Fruit fly (Drosophila melanogaster) whole organism, embryonic: Measurements from ENCODE around the gene ImpE1.
A peak's percentile ranks its signal among the peaks of the same experiment; 100 is the strongest.

ENCODE experiments used
- ATbp ChIP-seq: fragments of 200-800 bp; sonication (Bioruptor generic); optimal IDR thresholded peaks from 2 replicates; lab custom pipeline; 2017; ENCODE audit warnings: missing biosample characterization, mild to moderate bottlenecking, missing genetic modification characterization, missing genetic modification reagents
- Abd-B ChIP-seq: fragments of 200-800 bp; sonication (Bioruptor generic); optimal IDR thresholded peaks from 2 replicates; lab custom pipeline; 2018; ENCODE audit warnings: missing biosample characterization, mild to moderate bottlenecking, missing genetic modification characterization, moderate library complexity
- Atf3 ChIP-seq: fragments of 200-800 bp; sonication (Bioruptor generic); optimal IDR thresholded peaks from 3 replicates; lab custom pipeline; 2016; ENCODE audit warnings: missing biosample characterization, missing genetic modification characterization
- B-H2 ChIP-seq: fragments of 200-800 bp; sonication (Bioruptor generic); optimal IDR thresholded peaks from 2 replicates; lab custom pipeline; 2018; ENCODE audit warnings: missing biosample characterization, mild to moderate bottlenecking, missing genetic modification characterization
- CG12104 ChIP-seq: fragments of 200-800 bp; sonication (Bioruptor generic); optimal IDR thresholded peaks from 3 replicates; lab custom pipeline; 2016; ENCODE audit warnings: missing biosample characterization, missing genetic modification characterization
- CG12299 ChIP-seq: fragments of 200-800 bp; sonication (Bioruptor generic); optimal IDR thresholded peaks from 2 replicates; lab custom pipeline; 2018; ENCODE audit warnings: missing biosample characterization, mild to moderate bottlenecking, missing genetic modification characterization
- CG12391 ChIP-seq: fragments of 200-800 bp; sonication (Bioruptor generic); optimal IDR thresholded peaks from 3 replicates; lab custom pipeline; 2018; ENCODE audit warnings: missing biosample characterization, mild to moderate bottlenecking, missing genetic modification characterization, moderate library complexity
- CG14860 ChIP-seq: fragments of 200-800 bp; sonication (Bioruptor generic); IDR thresholded peaks from 3 replicates; pipeline ENCODE4 v1.3.6; 2022; ENCODE audit warnings: missing biosample characterization, missing genetic modification characterization; ENCODE audit not compliant: partially characterized antibody
- CG16863 ChIP-seq: fragments of 200-800 bp; sonication (Bioruptor generic); optimal IDR thresholded peaks from 3 replicates; lab custom pipeline; 2016; ENCODE audit warnings: missing biosample characterization, missing genetic modification characterization
- CG17829 ChIP-seq: fragments of 200-800 bp; optimal IDR thresholded peaks from 2 replicates; lab custom pipeline; 2019; ENCODE audit warnings: missing biosample characterization, mild to moderate bottlenecking, missing genetic modification characterization, moderate library complexity
- CG2875 ChIP-seq: fragments of 200-800 bp; sonication (Bioruptor generic); optimal IDR thresholded peaks from 2 replicates; lab custom pipeline; 2017; ENCODE audit warnings: missing biosample characterization, mild to moderate bottlenecking, missing genetic modification characterization, missing genetic modification reagents
- CG3163 ChIP-seq: fragments of 200-800 bp; sonication (Bioruptor generic); optimal IDR thresholded peaks from 3 replicates; lab custom pipeline; 2016; ENCODE audit warnings: missing biosample characterization, missing genetic modification characterization
- CG3847 ChIP-seq: fragments of 200-800 bp; sonication (Bioruptor generic); IDR thresholded peaks from 2 replicates; pipeline ENCODE4 v1.3.6; 2022; ENCODE audit warnings: missing biosample characterization, missing genetic modification characterization
- CG4282 ChIP-seq: fragments of 200-800 bp; sonication (Bioruptor generic); optimal IDR thresholded peaks from 2 replicates; lab custom pipeline; 2016; ENCODE audit warnings: missing biosample characterization, missing genetic modification characterization
- CG4707 ChIP-seq: fragments of 200-800 bp; sonication (Bioruptor generic); optimal IDR thresholded peaks from 2 replicates; lab custom pipeline; 2018; ENCODE audit warnings: missing biosample characterization, mild to moderate bottlenecking, missing genetic modification characterization, moderate library complexity
- CG4854 ChIP-seq: fragments of 200-800 bp; sonication (Bioruptor generic); optimal IDR thresholded peaks from 2 replicates; lab custom pipeline; 2016; ENCODE audit warnings: missing biosample characterization, missing genetic modification characterization, inconsistent platforms
- CG5245 ChIP-seq: fragments of 200-800 bp; sonication (Bioruptor generic); optimal IDR thresholded peaks from 3 replicates; lab custom pipeline; 2016; ENCODE audit warnings: missing biosample characterization, missing genetic modification characterization
- CG6765 ChIP-seq: fragments of 200-800 bp; sonication (Bioruptor generic); optimal IDR thresholded peaks from 3 replicates; lab custom pipeline; 2017; ENCODE audit warnings: missing biosample characterization, mild to moderate bottlenecking, missing genetic modification characterization
- CG7556 ChIP-seq: fragments of 200-800 bp; sonication (Bioruptor generic); optimal IDR thresholded peaks from 2 replicates; lab custom pipeline; 2017; ENCODE audit warnings: missing biosample characterization, mild to moderate bottlenecking, missing genetic modification characterization
- CG8388 ChIP-seq: fragments of 200-800 bp; sonication (Bioruptor generic); optimal IDR thresholded peaks from 2 replicates; lab custom pipeline; 2019; ENCODE audit warnings: missing biosample characterization, mild to moderate bottlenecking, missing genetic modification characterization, moderate library complexity
- CG9727 ChIP-seq: fragments of 200-800 bp; sonication (Bioruptor generic); optimal IDR thresholded peaks from 3 replicates; lab custom pipeline; 2017; ENCODE audit warnings: missing biosample characterization, mild to moderate bottlenecking, missing genetic modification characterization
- CoRest ChIP-seq: fragments of 200-800 bp; sonication (Bioruptor generic); optimal IDR thresholded peaks from 3 replicates; lab custom pipeline; 2018; ENCODE audit warnings: missing biosample characterization, mild to moderate bottlenecking, missing genetic modification characterization, moderate library complexity
- Doc2 ChIP-seq: fragments of 200-800 bp; sonication (Bioruptor generic); IDR thresholded peaks from 2 replicates; pipeline ENCODE4 v1.3.6; 2022; ENCODE audit warnings: missing biosample characterization, missing genetic modification characterization
- Mes4 ChIP-seq: fragments of 200-800 bp; sonication (Bioruptor generic); optimal IDR thresholded peaks from 2 replicates; lab custom pipeline; 2016; ENCODE audit warnings: missing biosample characterization, missing genetic modification characterization
- NC2β ChIP-seq: fragments of 200-800 bp; sonication (Bioruptor generic); optimal IDR thresholded peaks from 2 replicates; lab custom pipeline; 2016; ENCODE audit warnings: missing biosample characterization, missing genetic modification characterization
- Optix ChIP-seq: fragments of 200-800 bp; sonication (Bioruptor generic); IDR thresholded peaks from 3 replicates; pipeline ENCODE4 v1.3.6; 2022; ENCODE audit warnings: missing biosample characterization, missing genetic modification characterization
- PHDP ChIP-seq: fragments of 200-800 bp; sonication (Bioruptor generic); optimal IDR thresholded peaks from 3 replicates; lab custom pipeline; 2018; ENCODE audit warnings: missing biosample characterization, mild to moderate bottlenecking, missing genetic modification characterization, moderate library complexity
- Ravus ChIP-seq: fragments of 200-800 bp; sonication (Bioruptor generic); IDR thresholded peaks from 2 replicates; pipeline ENCODE4 v1.3.6; 2022; ENCODE audit warnings: missing biosample characterization, missing genetic modification characterization
- Six4 ChIP-seq: fragments of 200-800 bp; sonication (Bioruptor generic); optimal IDR thresholded peaks from 2 replicates; lab custom pipeline; 2016; ENCODE audit warnings: missing biosample characterization, missing genetic modification characterization
- Sry-β ChIP-seq: fragments of 200-800 bp; sonication (Bioruptor generic); optimal IDR thresholded peaks from 2 replicates; lab custom pipeline; 2018; ENCODE audit warnings: missing biosample characterization, mild to moderate bottlenecking, missing genetic modification characterization, moderate library complexity
- Sry-δ ChIP-seq: fragments of 200-800 bp; sonication (Bioruptor generic); optimal IDR thresholded peaks from 2 replicates; lab custom pipeline; 2016; ENCODE audit warnings: missing biosample characterization, missing genetic modification characterization
- Ssrp ChIP-seq: fragments of 200-800 bp; sonication (Bioruptor generic); optimal IDR thresholded peaks from 2 replicates; lab custom pipeline; 2018; ENCODE audit warnings: missing biosample characterization, mild to moderate bottlenecking, missing genetic modification characterization, moderate library complexity
- al ChIP-seq: fragments of 200-800 bp; sonication (Bioruptor generic); IDR thresholded peaks from 2 replicates; pipeline ENCODE4 v1.3.6; 2022; ENCODE audit warnings: missing biosample characterization, missing genetic modification characterization
- ato ChIP-seq: fragments of 200-800 bp; sonication (Bioruptor generic); IDR thresholded peaks from 2 replicates; pipeline ENCODE4 v1.3.6; 2022; ENCODE audit warnings: missing biosample characterization, missing genetic modification characterization; ENCODE audit not compliant: partially characterized antibody
- dmrt11E ChIP-seq: fragments of 200-800 bp; sonication (Bioruptor generic); optimal IDR thresholded peaks from 3 replicates; lab custom pipeline; 2018; ENCODE audit warnings: missing biosample characterization, mild to moderate bottlenecking, missing genetic modification characterization, moderate library complexity
- eve ChIP-seq, 2 experiments: fragments of >200 bp; optimal IDR thresholded peaks; 2 replicates each; lab custom pipeline; 2017; ENCODE audit warnings: missing biosample characterization in 2 of 2, missing genetic modification characterization in 2 of 2
- ewg ChIP-seq: fragments of 200-800 bp; sonication (Bioruptor generic); optimal IDR thresholded peaks from 3 replicates; lab custom pipeline; 2017; ENCODE audit warnings: mild to moderate bottlenecking, missing biosample characterization, missing genetic modification reagents, missing genetic modification characterization
- fu2 ChIP-seq: fragments of 200-800 bp; sonication (Bioruptor generic); optimal IDR thresholded peaks from 2 replicates; lab custom pipeline; 2016; ENCODE audit warnings: missing biosample characterization, missing genetic modification characterization
- gce ChIP-seq: fragments of 200-800 bp; sonication (Bioruptor generic); IDR thresholded peaks from 3 replicates; pipeline ENCODE4 v1.3.6; 2022; ENCODE audit warnings: missing biosample characterization, missing genetic modification characterization
- mam ChIP-seq: fragments of 200-800 bp; sonication (Bioruptor generic); optimal IDR thresholded peaks from 3 replicates; lab custom pipeline; 2016; ENCODE audit warnings: missing biosample characterization, missing genetic modification characterization
- nerfin-1 ChIP-seq: fragments of 200-800 bp; sonication (Bioruptor generic); optimal IDR thresholded peaks from 3 replicates; lab custom pipeline; 2019; ENCODE audit warnings: missing biosample characterization, mild to moderate bottlenecking, missing genetic modification characterization, moderate library complexity
- odd ChIP-seq: fragments of 200-800 bp; sonication (Bioruptor generic); optimal IDR thresholded peaks from 2 replicates; lab custom pipeline; 2017; ENCODE audit warnings: missing biosample characterization, mild to moderate bottlenecking, missing genetic modification characterization
- pan ChIP-seq, 4 experiments: fragments of >200 bp in 3 of 4; fragments of 200-800 bp in 1 of 4; sonication (Bioruptor generic) in 1 of 4; optimal IDR thresholded peaks in 3 of 4; IDR thresholded peaks in 1 of 4; 2 replicates each; pipeline versions ENCODE4 v1.3.6 to Lab custom; 2017 to 2022; ENCODE audit warnings: missing biosample characterization in 2 of 4, missing genetic modification characterization in 2 of 4, mixed read lengths in 1 of 4
- pum ChIP-seq: fragments of 200-800 bp; sonication (Bioruptor generic); optimal IDR thresholded peaks from 2 replicates; lab custom pipeline; 2016; ENCODE audit warnings: missing biosample characterization, missing genetic modification characterization
- repo ChIP-seq: fragments of 200-800 bp; sonication (Bioruptor generic); optimal IDR thresholded peaks from 2 replicates; lab custom pipeline; 2016; ENCODE audit warnings: missing biosample characterization, missing genetic modification characterization
- stwl ChIP-seq: fragments of 200-800 bp; sonication (Bioruptor generic); optimal IDR thresholded peaks from 3 replicates; lab custom pipeline; 2018; ENCODE audit warnings: missing biosample characterization, mild to moderate bottlenecking, missing genetic modification characterization, moderate library complexity
- trem ChIP-seq: fragments of 200-800 bp; optimal IDR thresholded peaks from 3 replicates; lab custom pipeline; 2019; ENCODE audit warnings: missing biosample characterization, mild to moderate bottlenecking, missing genetic modification characterization, moderate library complexity
- unpg ChIP-seq: fragments of 200-800 bp; sonication (Bioruptor generic); optimal IDR thresholded peaks from 3 replicates; lab custom pipeline; 2018; ENCODE audit warnings: missing biosample characterization, mild to moderate bottlenecking, missing genetic modification characterization, moderate library complexity

Gene ImpE1

DNA sequence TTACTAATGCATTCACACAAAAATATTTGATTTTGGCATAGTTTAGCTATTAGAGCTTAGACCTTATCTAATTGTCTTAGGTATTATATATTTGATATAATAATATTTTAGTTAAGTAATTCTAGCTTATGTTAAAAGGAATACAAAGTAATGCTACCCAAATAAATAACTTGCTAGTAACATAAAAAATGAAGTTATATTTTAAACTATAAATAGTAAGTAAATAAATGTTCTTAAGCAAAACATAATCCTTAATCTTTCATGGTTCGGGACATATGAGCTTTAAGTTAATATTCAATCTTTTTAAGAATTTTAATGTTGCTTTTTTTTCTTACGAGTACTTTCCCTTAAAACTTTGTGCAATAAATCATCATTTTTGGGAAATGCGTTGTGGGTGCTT is 51.0 kb downstream of the ImpE1 start (continued):
- peak; percentile 26 for TF ChIP-seq Six4 (GFP tag; lab: Kevin White, UChicago)
- TF ChIP-seq ATbp (GFP tag; lab: Kevin White, UChicago) = peak; percentile 14
- peak; percentile 6 for TF ChIP-seq CG8388 (GFP tag; lab: Kevin White, UChicago)
- TF ChIP-seq dmrt11E (tag; lab: Kevin White, UChicago) = peak; percentile 9
- TF ChIP-seq fu2 (GFP tag; lab: Kevin White, UChicago) = no peak

DNA sequence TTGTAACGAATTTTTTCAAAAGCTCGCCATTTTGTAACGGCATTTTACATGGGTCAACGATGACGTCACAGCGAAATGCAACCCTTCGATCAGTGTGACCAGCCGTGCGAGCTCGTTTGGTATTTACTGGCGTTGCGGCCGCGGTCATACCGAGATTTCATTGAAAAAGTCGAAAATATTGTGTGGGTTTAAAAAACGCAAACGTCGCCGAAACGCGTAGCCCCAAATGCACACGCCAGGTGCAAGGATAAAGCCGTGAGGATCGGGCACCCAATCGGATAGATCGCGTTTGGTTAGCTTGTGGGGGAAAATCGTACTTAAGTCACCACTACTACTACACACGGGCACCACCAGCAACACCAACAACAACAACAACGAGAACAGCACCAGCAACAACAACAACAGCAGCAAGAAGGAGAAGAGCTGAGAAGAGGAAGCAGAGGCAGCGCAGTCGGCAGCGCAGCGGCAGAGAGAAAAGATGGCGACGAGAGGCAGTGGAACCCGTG is 52.7 kb downstream of the ImpE1 start, which contains the start of gene Cbl:
TSS of gene Cbl (plus strand) at position 124 of the 506 bp plus-strand sequence.
- no peak for TF ChIP-seq Atf3 (GFP tag; lab: Kevin White, UChicago)
- peak; percentile 12 for TF ChIP-seq Mes4 (GFP tag; lab: Kevin White, UChicago)
- no peak for TF ChIP-seq CG14860 (GFP tag; lab: Robert Waterston, UW)
- peak; percentile 67 for TF ChIP-seq stwl (tag; lab: Kevin White, UChicago)
- no peak for TF ChIP-seq Optix
- no peak for TF ChIP-seq unpg (GFP tag; lab: Kevin White, UChicago)
- TF ChIP-seq NC2β (GFP tag; lab: Kevin White, UChicago) = peak; percentile 23
- TF ChIP-seq CG16863 (GFP tag; lab: Kevin White, UChicago) = no peak
- no peak for TF ChIP-seq CG4707 (GFP tag; lab: Kevin White, UChicago)
- peak; percentile 9 for TF ChIP-seq Sry-β (GFP tag; lab: Kevin White, UChicago)
- TF ChIP-seq CG2875 (GFP tag; lab: Kevin White, UChicago) = peak; percentile 7
- TF ChIP-seq Abd-B (GFP tag; lab: Kevin White, UChicago) = no peak
- peak; percentile 69 for TF ChIP-seq trem (tag; lab: Kevin White, UChicago)
- TF ChIP-seq ewg (GFP tag; lab: Kevin White, UChicago) = no peak
- no peak for TF ChIP-seq mam (GFP tag; lab: Kevin White, UChicago)
- TF ChIP-seq CG17829 (tag; lab: Kevin White, UChicago) = peak; percentile 60
- TF ChIP-seq CG5245 = no peak
- no peak for TF ChIP-seq CG9727
- peak; percentile 48 for TF ChIP-seq odd (GFP tag; lab: Kevin White, UChicago)
- no peak for TF ChIP-seq pan (optimal IDR thresholded peaks at IDR 0.05; lab: Kevin White, UChicago)
- TF ChIP-seq pan (GFP tag; optimal IDR thresholded peaks at IDR 0.05 in 1 of 2, IDR thresholded peaks at IDR 0.05 in 1 of 2) = peak in 1 of 2 experiments; percentile 11
- TF ChIP-seq pum (GFP tag; lab: Kevin White, UChicago) = no peak
- TF ChIP-seq ato (GFP tag; lab: Robert Waterston, UW) = no peak
- peak; percentile 34; the same call in 1 of the 2 replicates for TF ChIP-seq CG3847 (GFP tag; lab: Robert Waterston, UW)
- peak; percentile 29 for TF ChIP-seq CG12104 (GFP tag; lab: Kevin White, UChicago)
- TF ChIP-seq Ssrp = no peak
- no peak for TF ChIP-seq CG4282 (GFP tag; lab: Kevin White, UChicago)
- TF ChIP-seq Ravus (GFP tag; lab: Robert Waterston, UW) = no peak
- peak; percentile 46 for TF ChIP-seq Sry-δ
- TF ChIP-seq Doc2 (GFP tag; lab: Robert Waterston, UW) = no peak
- TF ChIP-seq al (GFP tag; lab: Robert Waterston, UW) = no peak
- no peak for TF ChIP-seq eve (GFP tag; optimal IDR thresholded peaks at IDR 0.05; lab: Kevin White, UChicago)
- no peak for TF ChIP-seq CG3163 (GFP tag; lab: Kevin White, UChicago)
- no peak for TF ChIP-seq nerfin-1
- TF ChIP-seq CG6765 (GFP tag; lab: Kevin White, UChicago) = no peak
- TF ChIP-seq CG7556 = no peak
- TF ChIP-seq CG4854 (GFP tag; lab: Kevin White, UChicago) = peak; percentile 12
- peak; percentile 29 for TF ChIP-seq CG12299
- peak; percentile 30 for TF ChIP-seq CG12391 (tag; lab: Kevin White, UChicago)
- no peak for TF ChIP-seq CoRest (tag; lab: Kevin White, UChicago)
- peak; percentile 26 for TF ChIP-seq repo (GFP tag; lab: Kevin White, UChicago)
- no peak for TF ChIP-seq B-H2
- TF ChIP-seq PHDP = peak; percentile 4
- no peak for TF ChIP-seq gce (GFP tag; lab: Robert Waterston, UW)
